Worm (Caenorhabditis elegans) whole organism, L4 larva: ENCODE results near the gene rga-1.

Experiments used
- F44E2.7 ChIP-seq: fragments of 200-800 bp; sonication (Bioruptor generic); IDR thresholded peaks from 2 replicates; pipeline ENCODE4 v2.1.2; 2022; ENCODE audit warnings: missing genetic modification characterization, missing compliant biosample characterization
- Y48G9A.11 ChIP-seq: fragments of 200-800 bp; sonication (Bioruptor generic); IDR thresholded peaks from 2 replicates; pipeline ENCODE4 v1.3.6; 2022; ENCODE audit warnings: missing genetic modification reagents, missing genetic modification characterization, missing compliant biosample characterization
- Y5F2A.4 ChIP-seq: fragments of 200-800 bp; sonication (Bioruptor generic); optimal IDR thresholded peaks from 2 replicates; lab custom pipeline; 2018; ENCODE audit warnings: mild to moderate bottlenecking, missing genetic modification characterization, missing compliant biosample characterization
- aha-1 ChIP-seq: fragments of 150-350 bp; peaks from one replicate; lab custom pipeline; 2014; ENCODE audit warnings: missing biosample characterization, missing genetic modification characterization
- ama-1 ChIP-seq: fragments of 150-350 bp; optimal IDR thresholded peaks from 2 replicates; lab custom pipeline; 2014; ENCODE audit warnings: inconsistent platforms, mixed read lengths
- ceh-20 ChIP-seq: fragments of 200-800 bp; sonication (Bioruptor generic); IDR thresholded peaks from 2 replicates; pipeline ENCODE4 v1.3.6; 2022; ENCODE audit warnings: missing genetic modification reagents, missing genetic modification characterization, missing compliant biosample characterization
- ceh-28 ChIP-seq: fragments of 150-350 bp; optimal IDR thresholded peaks from 2 replicates; lab custom pipeline; 2014; ENCODE audit warnings: missing biosample characterization, missing genetic modification reagents, missing genetic modification characterization
- ces-1 ChIP-seq: fragments of 150-350 bp; sonication (generic microtip); optimal IDR thresholded peaks from 4 replicates; lab custom pipeline; 2014; ENCODE audit warnings: missing biosample characterization, missing genetic modification reagents, missing genetic modification characterization
- daf-12 ChIP-seq: fragments of 150-350 bp; optimal IDR thresholded peaks from 2 replicates; lab custom pipeline; 2014; ENCODE audit warnings: missing biosample characterization, missing genetic modification reagents, missing genetic modification characterization
- daf-16 ChIP-seq, 3 experiments: sonication (generic microtip); optimal IDR thresholded peaks; 2 replicates each; lab custom pipeline; 2016 to 2017; ENCODE audit warnings: missing genetic modification characterization in 3 of 3, missing genetic modification reagents in 3 of 3, mild to moderate bottlenecking in 2 of 3, missing compliant biosample characterization in 2 of 3, missing biosample characterization in 1 of 3, moderate library complexity in 1 of 3
- daf-19 ChIP-seq: fragments of 200-800 bp; sonication (Bioruptor generic); conservative IDR thresholded peaks from 2 replicates; pipeline ENCODE4 v1.3.6; 2022; ENCODE audit warnings: missing genetic modification characterization, missing compliant biosample characterization
- dmd-9 ChIP-seq: fragments of 200-800 bp; sonication (Bioruptor generic); IDR thresholded peaks from 2 replicates; pipeline ENCODE4 v1.3.6; 2022; ENCODE audit warnings: missing genetic modification reagents, missing genetic modification characterization, missing compliant biosample characterization
- duxl-1 ChIP-seq: sonication (generic microtip); optimal IDR thresholded peaks from 2 replicates; lab custom pipeline; 2016; ENCODE audit warnings: mild to moderate bottlenecking, missing genetic modification characterization, moderate library complexity, missing compliant biosample characterization; ENCODE audit not compliant: poor library complexity
- egl-27 ChIP-seq: sonication (generic microtip); optimal IDR thresholded peaks from 3 replicates; lab custom pipeline; 2017; ENCODE audit warnings: missing biosample characterization, missing genetic modification reagents, missing genetic modification characterization
- fkh-10 ChIP-seq: fragments of 150-350 bp; optimal IDR thresholded peaks from 2 replicates; lab custom pipeline; 2014; ENCODE audit warnings: missing biosample characterization, missing genetic modification reagents, missing genetic modification characterization
- fos-1 ChIP-seq: fragments of 150-350 bp; optimal IDR thresholded peaks from 2 replicates; lab custom pipeline; 2014; ENCODE audit warnings: missing biosample characterization, missing genetic modification characterization
- gei-8 ChIP-seq: fragments of 200-800 bp; sonication (Bioruptor generic); optimal IDR thresholded peaks from 2 replicates; lab custom pipeline; 2018; ENCODE audit warnings: mild to moderate bottlenecking, missing genetic modification characterization, missing compliant biosample characterization
- hlh-11 ChIP-seq: fragments of 200-800 bp; sonication (Bioruptor generic); optimal IDR thresholded peaks from 2 replicates; lab custom pipeline; 2018; ENCODE audit warnings: mild to moderate bottlenecking, missing genetic modification characterization, missing compliant biosample characterization
- hlh-30 ChIP-seq: sonication (generic microtip); optimal IDR thresholded peaks from 2 replicates; lab custom pipeline; 2017; ENCODE audit warnings: antibody characterized with exemption, mild to moderate bottlenecking, missing genetic modification characterization, missing compliant biosample characterization; ENCODE audit not compliant: insufficient read depth
- lin-13 ChIP-seq: fragments of 150-350 bp; optimal IDR thresholded peaks from 2 replicates; lab custom pipeline; 2014; ENCODE audit warnings: missing biosample characterization, missing genetic modification reagents, missing genetic modification characterization
- lin-38 ChIP-seq: fragments of 200-800 bp; sonication (Bioruptor generic); IDR thresholded peaks from 2 replicates; pipeline ENCODE4 v1.3.6; 2022; ENCODE audit warnings: missing genetic modification reagents, missing genetic modification characterization, missing compliant biosample characterization
- lsy-2 ChIP-seq, 2 experiments: fragments of 150-350 bp in 1 of 2; sonication (generic microtip) in 1 of 2; optimal IDR thresholded peaks; 2 replicates each; lab custom pipeline; 2014 to 2017; ENCODE audit warnings: missing biosample characterization in 2 of 2, missing genetic modification characterization in 2 of 2
- madf-9 ChIP-seq: fragments of 200-800 bp; sonication (Bioruptor generic); conservative IDR thresholded peaks from 2 replicates; pipeline ENCODE4 v1.3.6; 2022; ENCODE audit warnings: missing genetic modification reagents, missing genetic modification characterization, missing compliant biosample characterization
- mes-2 ChIP-seq: sonication (generic microtip); optimal IDR thresholded peaks from 2 replicates; lab custom pipeline; 2016; ENCODE audit warnings: missing genotype, mild to moderate bottlenecking, missing genetic modification characterization, missing compliant biosample characterization; ENCODE audit not compliant: poor library complexity, severe bottlenecking
- mxl-2 ChIP-seq: fragments of 200-800 bp; sonication (Bioruptor generic); conservative IDR thresholded peaks from 2 replicates; pipeline ENCODE4 v1.3.6; 2022; ENCODE audit warnings: missing genetic modification reagents, missing genetic modification characterization, missing compliant biosample characterization
- mxl-3 ChIP-seq: fragments of 200-800 bp; sonication (Bioruptor generic); optimal IDR thresholded peaks from 2 replicates; lab custom pipeline; 2018; ENCODE audit warnings: mild to moderate bottlenecking, missing genetic modification characterization, missing compliant biosample characterization
- nhr-102 ChIP-seq: sonication (generic microtip); optimal IDR thresholded peaks from 2 replicates; lab custom pipeline; 2016; ENCODE audit warnings: mild to moderate bottlenecking, missing genetic modification characterization, moderate library complexity, missing compliant biosample characterization
- nhr-25 ChIP-seq: sonication (generic microtip); optimal IDR thresholded peaks from 2 replicates; lab custom pipeline; 2017; ENCODE audit warnings: missing genetic modification characterization, mild to moderate bottlenecking, missing compliant biosample characterization, antibody characterized with exemption, moderate library complexity, borderline replicate concordance; ENCODE audit not compliant: insufficient read depth
- nhr-28 ChIP-seq: fragments of 150-350 bp; optimal IDR thresholded peaks from 2 replicates; lab custom pipeline; 2014; ENCODE audit warnings: missing biosample characterization, missing genetic modification characterization
- nhr-6 ChIP-seq: fragments of 150-350 bp; optimal IDR thresholded peaks from 2 replicates; lab custom pipeline; 2014; ENCODE audit warnings: missing biosample characterization, missing genetic modification characterization
- pha-4 ChIP-seq, 2 experiments: fragments of 150-350 bp in 1 of 2; fragments of 200-800 bp in 1 of 2; sonication (Bioruptor generic) in 1 of 2; IDR thresholded peaks in 1 of 2; optimal IDR thresholded peaks in 1 of 2; 2 replicates each; pipeline versions ENCODE4 v1.3.6 to Lab custom; 2014 to 2022; ENCODE audit warnings: missing genetic modification characterization in 2 of 2, missing genetic modification reagents in 2 of 2, missing biosample characterization in 1 of 2, missing compliant biosample characterization in 1 of 2
- php-3 ChIP-seq: fragments of 200-800 bp; sonication (Bioruptor generic); IDR thresholded peaks from 2 replicates; pipeline ENCODE4 v1.3.6; 2022; ENCODE audit warnings: missing genetic modification reagents, missing genetic modification characterization, missing compliant biosample characterization
- pqm-1 ChIP-seq: sonication (generic microtip); optimal IDR thresholded peaks from 2 replicates; lab custom pipeline; 2017; ENCODE audit warnings: missing biosample characterization, missing genetic modification characterization
- set-16 ChIP-seq: fragments of 200-800 bp; sonication (Bioruptor generic); IDR thresholded peaks from 2 replicates; pipeline ENCODE4 v1.3.6; 2022; ENCODE audit warnings: missing genetic modification reagents, missing genetic modification characterization, missing compliant biosample characterization
- snpc-1.2 ChIP-seq: fragments of 200-800 bp; sonication (Bioruptor generic); IDR thresholded peaks from 2 replicates; pipeline ENCODE4 v1.3.6; 2022; ENCODE audit warnings: missing genetic modification reagents, missing genetic modification characterization, missing compliant biosample characterization
- snpc-4 ChIP-seq: fragments of 150-350 bp; optimal IDR thresholded peaks from 2 replicates; lab custom pipeline; 2014; ENCODE audit warnings: missing biosample characterization, missing genetic modification characterization
- unc-62 ChIP-seq, 3 experiments: fragments of 150-350 bp in 1 of 3; sonication (generic microtip); optimal IDR thresholded peaks in 2 of 3; peaks in 1 of 3; 1 replicate in 1 of 3; 2 replicates in 2 of 3; lab custom pipeline; 2014 to 2017; ENCODE audit warnings: missing biosample characterization in 3 of 3, missing genetic modification characterization in 3 of 3, missing genetic modification reagents in 3 of 3, missing genotype in 1 of 3
- vab-7 ChIP-seq: fragments of 200-800 bp; sonication (Bioruptor generic); IDR thresholded peaks from 2 replicates; pipeline ENCODE4 v1.3.6; 2022; ENCODE audit warnings: missing genetic modification reagents, missing genetic modification characterization, missing compliant biosample characterization
- zfp-2 ChIP-seq: sonication (generic microtip); optimal IDR thresholded peaks from 2 replicates; lab custom pipeline; 2016; ENCODE audit warnings: mild to moderate bottlenecking, missing genetic modification characterization, missing compliant biosample characterization
- zfp-3 ChIP-seq: fragments of 200-800 bp; sonication (Bioruptor generic); conservative IDR thresholded peaks from 2 replicates; pipeline ENCODE4 v1.3.6; 2022; ENCODE audit warnings: missing genetic modification reagents, missing genetic modification characterization, missing compliant biosample characterization

rga-1 gene

DNA sequence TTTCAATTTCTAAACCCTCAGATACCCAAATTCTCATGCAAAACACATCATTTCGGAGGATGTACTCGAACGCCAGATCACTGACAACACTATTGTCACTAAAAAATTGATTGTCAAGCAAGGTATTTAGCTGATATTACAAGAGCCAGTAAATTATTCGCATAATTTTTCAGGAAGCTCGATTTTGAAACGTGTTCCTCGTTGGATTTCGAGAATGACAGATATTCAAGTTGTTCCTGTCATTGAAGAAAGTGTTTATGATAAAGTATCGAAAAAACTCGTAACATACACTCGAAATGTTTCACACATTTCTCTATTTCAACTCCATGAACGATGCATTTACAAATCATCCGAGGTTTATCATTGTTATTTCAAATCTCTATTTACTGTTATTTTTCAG is 31.1 kb downstream of the rga-1 start:
- no peak for TF ChIP-seq ces-1 (GFP tag; lab: Kevin White, UChicago)
- TF ChIP-seq daf-12 (tag; lab: Kevin White, UChicago): no peak
- no peak for TF ChIP-seq lin-38 (GFP tag; lab: Robert Waterston, UW)
- TF ChIP-seq Y48G9A.11 (GFP tag; lab: Robert Waterston, UW): no peak
- no peak for TF ChIP-seq madf-9 (GFP tag; lab: Robert Waterston, UW)

DNA sequence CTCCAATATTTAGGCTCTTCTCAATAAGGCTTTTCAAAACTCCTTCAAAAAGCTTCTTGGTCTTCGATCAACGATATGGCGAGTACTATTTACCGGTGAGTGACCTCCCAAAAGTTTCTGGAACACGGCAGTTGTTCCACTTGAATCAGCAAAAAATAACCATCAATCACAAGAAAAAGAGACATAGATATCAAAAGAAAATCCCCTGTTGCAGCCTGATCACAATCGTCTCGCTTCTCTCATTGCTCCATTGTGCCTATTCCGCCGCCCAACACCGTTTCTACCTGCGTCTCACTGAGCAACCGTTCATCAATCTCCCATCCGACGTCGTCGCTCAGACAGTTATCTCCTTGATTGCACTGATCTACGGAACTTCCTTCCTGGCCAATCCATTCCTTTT is 32.1 kb downstream of the rga-1 start, which contains the start of gene emc-5:
Gene emc-5, plus strand, starts transcription at position 14 of the 400 bp plus-strand sequence.
- peak in 1 of 2 experiments; percentile 43 for TF ChIP-seq daf-16 (GFP tag; optimal IDR thresholded peaks at IDR 0.05; lab: Kevin White, UChicago)
- no peak for TF ChIP-seq daf-16 (tag; optimal IDR thresholded peaks at IDR 0.05; lab: Kevin White, UChicago)
- TF ChIP-seq lsy-2 (tag; optimal IDR thresholded peaks at IDR 0.05; lab: Kevin White, UChicago): peak in 1 of 2 experiments; percentile 15
- no peak for TF ChIP-seq egl-27 (tag; lab: Kevin White, UChicago)
- peak; percentile 29 for TF ChIP-seq mes-2 (tag; lab: Kevin White, UChicago)

DNA sequence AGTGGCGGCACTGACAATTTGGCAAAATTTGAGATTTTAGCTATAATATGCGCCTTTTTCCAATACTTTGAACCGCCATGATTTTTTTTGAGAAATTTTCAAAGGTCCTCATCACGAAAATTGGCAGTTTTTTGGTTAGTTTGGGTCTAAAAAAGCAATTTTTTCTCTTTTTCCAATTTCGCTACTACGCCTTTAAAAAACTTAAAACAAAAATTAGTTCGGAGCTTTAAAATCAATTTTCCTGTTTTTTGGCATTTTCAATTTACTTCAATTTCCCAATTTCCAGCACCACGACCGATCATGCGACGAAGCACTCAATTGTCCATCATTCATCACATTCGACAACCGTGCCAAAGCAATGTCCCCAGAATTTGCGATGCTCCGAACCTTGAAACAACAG is 32.7 kb downstream of the rga-1 start, which contains the start of gene B0334.5:
Gene B0334.5, plus strand, starts transcription at position 301 of the 400 bp plus-strand sequence.
- TF ChIP-seq hlh-30 (no peak), F44E2.7 (GFP tag; lab: Robert Waterston, UW) (no peak), unc-62 (GFP tag; optimal IDR thresholded peaks at IDR 0.05 in 1 of 2; lab: Kevin White, UChicago) (peak in 1 of 2 experiments; percentile 81), unc-62 (tag; optimal IDR thresholded peaks at IDR 0.05; lab: Kevin White, UChicago) (no peak), nhr-25 (tag; lab: Kevin White, UChicago) (no peak), fos-1 (tag; lab: Kevin White, UChicago) (no peak), mxl-2 (GFP tag; lab: Robert Waterston, UW) (no peak)
- TF ChIP-seq, all 104 proteins: peak for 1

DNA sequence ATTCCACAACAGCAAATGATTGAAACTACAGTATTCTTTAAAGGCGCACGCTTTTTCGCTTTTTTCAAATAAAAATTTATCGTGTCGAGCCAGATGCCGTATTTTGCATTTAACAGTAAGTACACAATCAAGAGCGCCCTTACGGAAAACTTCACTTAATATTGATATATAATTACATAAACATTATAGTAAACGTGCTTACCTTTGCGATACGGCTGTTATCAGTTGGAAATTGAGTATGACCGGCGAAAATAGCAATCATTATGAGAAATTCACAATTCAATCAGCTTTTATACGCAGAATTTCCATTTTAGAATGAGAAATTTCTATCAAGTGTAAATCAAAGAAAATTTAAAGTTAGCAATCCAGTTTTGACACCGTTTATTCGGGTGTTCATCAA is 35.5 kb downstream of the rga-1 start, which contains the start of gene B0334.20:
Gene B0334.20, minus strand, starts transcription at position 262 of the 400 bp plus-strand sequence.
- TF ChIP-seq nhr-102 (tag; lab: Kevin White, UChicago) (no peak), zfp-2 (tag; lab: Kevin White, UChicago) (no peak), daf-12 (tag; lab: Kevin White, UChicago) (no peak), fkh-10 (GFP tag; lab: Kevin White, UChicago) (no peak), duxl-1 (tag; lab: Kevin White, UChicago) (no peak), dmd-9 (no peak), ceh-28 (tag; lab: Kevin White, UChicago) (no peak), nhr-28 (peak; percentile 81), nhr-25 (tag; lab: Kevin White, UChicago) (no peak), pqm-1 (tag; lab: Kevin White, UChicago) (peak; percentile 46), lsy-2 (tag; optimal IDR thresholded peaks at IDR 0.05; lab: Kevin White, UChicago) (no peak), Y5F2A.4 (GFP tag; lab: Kevin White, UChicago) (no peak), daf-16 (GFP tag; optimal IDR thresholded peaks at IDR 0.05; lab: Kevin White, UChicago) (no peak), daf-16 (tag; optimal IDR thresholded peaks at IDR 0.05; lab: Kevin White, UChicago) (peak; percentile 62), aha-1 (no peak), daf-19 (no peak), php-3 (GFP tag; lab: Robert Waterston, UW) (peak; percentile 42; the same call in 1 of the 2 replicates), snpc-4 (tag; lab: Kevin White, UChicago) (no peak)

DNA sequence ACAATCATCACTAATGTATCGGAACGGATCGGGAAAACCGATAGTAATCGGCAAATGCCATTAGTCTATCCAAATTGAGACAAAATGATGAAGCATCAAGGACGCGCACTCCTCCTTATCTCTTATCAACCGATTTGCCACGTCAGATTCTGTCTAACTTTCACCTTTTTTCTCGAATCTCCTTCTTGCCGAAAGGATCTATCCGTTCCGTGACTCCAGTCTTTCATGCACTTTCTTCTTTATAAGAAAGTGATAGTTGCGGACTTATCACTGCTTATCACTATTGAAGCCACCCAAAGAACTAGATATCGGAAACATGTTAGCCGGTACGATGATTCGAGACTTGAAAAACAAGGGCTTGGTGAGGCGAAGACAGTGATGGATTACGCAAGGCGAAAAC is 37.3 kb downstream of the rga-1 start:
- no peak for TF ChIP-seq ama-1 (lab: Kevin White, UChicago)
- TF ChIP-seq gei-8 (GFP tag; lab: Kevin White, UChicago): no peak
- TF ChIP-seq nhr-102 (tag; lab: Kevin White, UChicago): no peak
- peak; percentile 86 for TF ChIP-seq nhr-28
- no peak for TF ChIP-seq lin-13 (GFP tag; lab: Kevin White, UChicago)
- TF ChIP-seq vab-7 (GFP tag; lab: Robert Waterston, UW): no peak
- TF ChIP-seq ceh-20 (GFP tag; lab: Robert Waterston, UW): no peak
- TF ChIP-seq hlh-11 (tag; lab: Kevin White, UChicago): peak; percentile 51
- TF ChIP-seq pqm-1 (tag; lab: Kevin White, UChicago): no peak
- no peak for TF ChIP-seq aha-1
- TF ChIP-seq egl-27 (tag; lab: Kevin White, UChicago): no peak
- TF ChIP-seq zfp-3 (GFP tag; lab: Robert Waterston, UW): no peak
- no peak for TF ChIP-seq duxl-1 (tag; lab: Kevin White, UChicago)
- no peak for TF ChIP-seq set-16 (GFP tag; lab: Robert Waterston, UW)
- TF ChIP-seq mxl-3 (GFP tag; lab: Kevin White, UChicago): peak; percentile 68
- TF ChIP-seq pha-4 (GFP tag; IDR thresholded peaks at IDR 0.05; lab: Robert Waterston, UW): no peak
- no peak for TF ChIP-seq pha-4 (tag; optimal IDR thresholded peaks at IDR 0.05; lab: Kevin White, UChicago)
- TF ChIP-seq snpc-1.2 (GFP tag; lab: Robert Waterston, UW): no peak
- TF ChIP-seq nhr-6: no peak
